Worm (Caenorhabditis elegans) whole organism, young adult: ENCODE measurements around the gene tsfm-1.
A peak's percentile ranks its signal among the peaks of the same experiment; 100 is the strongest.

Experiments used
- B0035.1 ChIP-seq: sonication (generic microtip); optimal IDR thresholded peaks from 2 replicates; lab custom pipeline; 2016; ENCODE audit warnings: missing genetic modification characterization, mild to moderate bottlenecking, missing compliant biosample characterization, missing genotype, missing genetic modification reagents
- B0336.3 ChIP-seq: fragments of 200-800 bp; sonication (Bioruptor generic); IDR thresholded peaks from 2 replicates; pipeline ENCODE4 v1.3.6; 2022; ENCODE audit warnings: missing genetic modification characterization, missing compliant biosample characterization
- K12H6.12 ChIP-seq: fragments of 200-800 bp; sonication (Bioruptor generic); optimal IDR thresholded peaks from 2 replicates; lab custom pipeline; 2018; ENCODE audit warnings: mild to moderate bottlenecking, missing genetic modification characterization, missing compliant biosample characterization
- Y53F4B.3 ChIP-seq: fragments of 200-800 bp; sonication (Bioruptor generic); IDR thresholded peaks from 2 replicates; pipeline ENCODE4 v1.3.6; 2022; ENCODE audit warnings: missing genetic modification reagents, missing genetic modification characterization, missing compliant biosample characterization
- Y79H2A.3 ChIP-seq: fragments of 200-800 bp; sonication (Bioruptor generic); conservative IDR thresholded peaks from 2 replicates; pipeline ENCODE4 v1.3.6; 2022; ENCODE audit warnings: missing genetic modification reagents, missing genetic modification characterization, missing compliant biosample characterization
- akir-1 ChIP-seq: fragments of 200-800 bp; sonication (Bioruptor generic); optimal IDR thresholded peaks from 2 replicates; lab custom pipeline; 2018; ENCODE audit warnings: mild to moderate bottlenecking, missing genetic modification characterization, moderate library complexity, missing compliant biosample characterization
- ama-1 ChIP-seq, 3 experiments: fragments of 150-350 bp in 1 of 3; sonication (generic microtip) in 2 of 3; optimal IDR thresholded peaks; 2 replicates each; lab custom pipeline; 2014 to 2018; ENCODE audit warnings: missing biosample characterization in 2 of 3, missing genetic modification characterization in 2 of 3, missing genetic modification reagents in 2 of 3
- aptf-3 ChIP-seq: fragments of 200-800 bp; sonication (Bioruptor generic); IDR thresholded peaks from 2 replicates; pipeline ENCODE4 v1.3.6; 2022; ENCODE audit warnings: missing genetic modification characterization, missing compliant biosample characterization
- athp-1 ChIP-seq: sonication (generic microtip); optimal IDR thresholded peaks from 2 replicates; lab custom pipeline; 2017; ENCODE audit warnings: mild to moderate bottlenecking, missing genetic modification characterization, missing compliant biosample characterization
- attf-3 ChIP-seq: fragments of 200-800 bp; sonication (Bioruptor generic); conservative IDR thresholded peaks from 2 replicates; pipeline ENCODE4 v1.3.6; 2022; ENCODE audit warnings: missing genetic modification reagents, missing genetic modification characterization, missing compliant biosample characterization
- die-1 ChIP-seq: sonication (generic microtip); optimal IDR thresholded peaks from 2 replicates; lab custom pipeline; 2016; ENCODE audit warnings: missing genotype, mild to moderate bottlenecking, missing genetic modification characterization, missing compliant biosample characterization
- dpl-1 ChIP-seq: fragments of 150-350 bp; optimal IDR thresholded peaks from 2 replicates; lab custom pipeline; 2014; ENCODE audit warnings: missing biosample characterization, missing genetic modification reagents, missing genetic modification characterization
- ekl-4 ChIP-seq: fragments of 200-800 bp; sonication (Bioruptor generic); IDR thresholded peaks from 2 replicates; pipeline ENCODE4 v1.3.6; 2022; ENCODE audit warnings: missing genetic modification reagents, missing genetic modification characterization, missing compliant biosample characterization
- ets-4 ChIP-seq: fragments of 200-800 bp; sonication (Bioruptor generic); optimal IDR thresholded peaks from 2 replicates; lab custom pipeline; 2018; ENCODE audit warnings: mild to moderate bottlenecking, missing genetic modification characterization, missing compliant biosample characterization
- him-1 ChIP-seq: sonication (generic microtip); optimal IDR thresholded peaks from 2 replicates; lab custom pipeline; 2016; ENCODE audit warnings: missing genotype, missing genetic modification reagents, missing genetic modification characterization, missing compliant biosample characterization
- hlh-12 ChIP-seq: sonication (generic microtip); optimal IDR thresholded peaks from 2 replicates; lab custom pipeline; 2016; ENCODE audit warnings: missing genetic modification characterization, missing compliant biosample characterization
- hlh-26 ChIP-seq: fragments of 200-800 bp; sonication (Bioruptor generic); conservative IDR thresholded peaks from 2 replicates; pipeline ENCODE4 v1.3.6; 2022; ENCODE audit warnings: missing genetic modification reagents, missing genetic modification characterization, missing compliant biosample characterization
- hmg-1.2 ChIP-seq: fragments of 200-800 bp; sonication (Bioruptor generic); IDR thresholded peaks from 2 replicates; pipeline ENCODE4 v1.3.6; 2022; ENCODE audit warnings: missing genetic modification reagents, missing genetic modification characterization, missing compliant biosample characterization
- hrde-1 ChIP-seq: sonication (generic microtip); optimal IDR thresholded peaks from 2 replicates; lab custom pipeline; 2016; ENCODE audit warnings: missing genetic modification characterization, mild to moderate bottlenecking, missing compliant biosample characterization, moderate library complexity, missing genotype, missing genetic modification reagents, borderline replicate concordance
- lag-1 ChIP-seq: fragments of 200-800 bp; sonication (Bioruptor generic); IDR thresholded peaks from 2 replicates; pipeline ENCODE4 v1.3.6; 2022; ENCODE audit warnings: missing genetic modification reagents, missing genetic modification characterization, missing compliant biosample characterization
- lin-26 ChIP-seq: fragments of 200-800 bp; sonication (Bioruptor generic); IDR thresholded peaks from 2 replicates; pipeline ENCODE4 v1.3.6; 2022; ENCODE audit warnings: missing genetic modification reagents, missing genetic modification characterization, missing compliant biosample characterization
- lin-35 ChIP-seq, 3 experiments: fragments of 150-350 bp in 2 of 3; sonication (generic microtip) in 1 of 3; optimal IDR thresholded peaks; 2 replicates each; lab custom pipeline; 2014 to 2018; ENCODE audit warnings: missing biosample characterization in 3 of 3, missing genetic modification characterization in 3 of 3, missing genetic modification reagents in 3 of 3
- lir-1 ChIP-seq: fragments of 200-800 bp; sonication (Bioruptor generic); conservative IDR thresholded peaks from 2 replicates; pipeline ENCODE4 v1.3.6; 2022; ENCODE audit warnings: missing genetic modification reagents, missing genetic modification characterization, missing compliant biosample characterization
- madf-3 ChIP-seq: fragments of 200-800 bp; sonication (Bioruptor generic); IDR thresholded peaks from 2 replicates; pipeline ENCODE4 v1.3.6; 2022; ENCODE audit warnings: missing genetic modification reagents, missing genetic modification characterization, missing compliant biosample characterization
- nfya-2 ChIP-seq: fragments of 200-800 bp; sonication (Bioruptor generic); IDR thresholded peaks from 2 replicates; pipeline ENCODE4 v1.3.6; 2022; ENCODE audit warnings: missing genetic modification reagents, missing genetic modification characterization, missing compliant biosample characterization
- nfyb-1 ChIP-seq: fragments of 200-800 bp; sonication (Bioruptor generic); IDR thresholded peaks from 2 replicates; pipeline ENCODE4 v1.3.6; 2022; ENCODE audit warnings: missing genetic modification reagents, missing genetic modification characterization, missing compliant biosample characterization
- sdz-38 ChIP-seq: sonication (generic microtip); optimal IDR thresholded peaks from 2 replicates; lab custom pipeline; 2016; ENCODE audit warnings: missing genotype, missing genetic modification characterization, missing compliant biosample characterization
- snpc-1.1 ChIP-seq: sonication (generic microtip); optimal IDR thresholded peaks from 2 replicates; lab custom pipeline; 2017; ENCODE audit warnings: missing genetic modification characterization, mild to moderate bottlenecking, missing compliant biosample characterization, antibody characterized with exemption, moderate library complexity, missing genotype, missing genetic modification reagents; ENCODE audit not compliant: insufficient read depth
- snpc-4 ChIP-seq, 5 experiments: fragments of 150-350 bp in 1 of 5; sonication (generic microtip) in 4 of 5; optimal IDR thresholded peaks; 2 replicates each; lab custom pipeline; 2014 to 2018; ENCODE audit warnings: missing genetic modification characterization in 5 of 5, missing biosample characterization in 3 of 5, antibody characterized with exemption in 2 of 5, mild to moderate bottlenecking in 2 of 5, missing compliant biosample characterization in 2 of 5, missing genotype in 2 of 5, moderate library complexity in 2 of 5, missing genetic modification reagents in 1 of 5
- somi-1 ChIP-seq: fragments of 200-800 bp; sonication (Bioruptor generic); optimal IDR thresholded peaks from 2 replicates; lab custom pipeline; 2018; ENCODE audit warnings: mild to moderate bottlenecking, missing genetic modification characterization, missing compliant biosample characterization
- sptf-2 ChIP-seq: fragments of 200-800 bp; sonication (Bioruptor generic); optimal IDR thresholded peaks from 2 replicates; lab custom pipeline; 2018; ENCODE audit warnings: mild to moderate bottlenecking, missing genetic modification characterization, missing compliant biosample characterization
- tbx-9 ChIP-seq: sonication (generic microtip); optimal IDR thresholded peaks from 2 replicates; lab custom pipeline; 2016; ENCODE audit warnings: borderline replicate concordance, missing genetic modification characterization, inconsistent platforms, missing compliant biosample characterization
- unc-130 ChIP-seq: sonication (generic microtip); optimal IDR thresholded peaks from 2 replicates; lab custom pipeline; 2016; ENCODE audit warnings: missing genetic modification reagents, missing genetic modification characterization, missing compliant biosample characterization
- unc-62 ChIP-seq: fragments of 150-350 bp; optimal IDR thresholded peaks from 2 replicates; lab custom pipeline; 2014; ENCODE audit warnings: missing biosample characterization, missing genetic modification reagents, missing genetic modification characterization
- zim-3 ChIP-seq: sonication (generic microtip); optimal IDR thresholded peaks from 2 replicates; lab custom pipeline; 2017; ENCODE audit warnings: mild to moderate bottlenecking, missing genetic modification characterization, moderate library complexity, missing compliant biosample characterization
- ztf-28 ChIP-seq: fragments of 200-800 bp; sonication (Bioruptor generic); IDR thresholded peaks from 2 replicates; pipeline ENCODE4 v1.3.6; 2022; ENCODE audit warnings: missing genetic modification reagents, missing genetic modification characterization, missing compliant biosample characterization
- ztf-3 ChIP-seq: fragments of 200-800 bp; sonication (Bioruptor generic); optimal IDR thresholded peaks from 2 replicates; lab custom pipeline; 2018; ENCODE audit warnings: mild to moderate bottlenecking, missing genetic modification characterization, missing compliant biosample characterization

Gene tsfm-1

ce11 chrV:12275714-12276113, 4.4 kb upstream of the tsfm-1 start:
- TF ChIP-seq nfya-2 (GFP tag; lab: Robert Waterston, UW) (0 out of 2 replicates have a peak, but pooled peaks have one; percentile 44), B0336.3 (GFP tag; lab: Robert Waterston, UW) (no peak), sdz-38 (tag; lab: Kevin White, UChicago) (no peak), K12H6.12 (tag; lab: Kevin White, UChicago) (no peak), attf-3 (0 out of 2 replicates have a peak, but pooled peaks have one; percentile 20), lin-26 (GFP tag; lab: Robert Waterston, UW) (no peak), madf-3 (GFP tag; lab: Robert Waterston, UW) (0 out of 2 replicates have a peak, but pooled peaks have one; percentile 44), lin-35 (GFP tag; optimal IDR thresholded peaks at IDR 0.05; lab: Kevin White, UChicago) (peak in 1 of 3 experiments; percentile 4), akir-1 (GFP tag; lab: Kevin White, UChicago) (no peak), aptf-3 (no peak), zim-3 (no peak), Y79H2A.3 (0 out of 2 replicates have a peak, but pooled peaks have one; percentile 43), Y53F4B.3 (no peak), nfyb-1 (GFP tag; lab: Robert Waterston, UW) (no peak), athp-1 (no peak), ztf-3 (GFP tag; lab: Kevin White, UChicago) (no peak), snpc-1.1 (tag; lab: Kevin White, UChicago) (no peak), ztf-28 (0 out of 2 replicates have a peak, but pooled peaks have one; percentile 9), hrde-1 (tag; lab: Kevin White, UChicago) (peak; percentile 67), unc-62 (no peak), ama-1 (optimal IDR thresholded peaks at IDR 0.05; lab: Kevin White, UChicago) (no peak), ama-1 (GFP tag; optimal IDR thresholded peaks at IDR 0.05; lab: Kevin White, UChicago) (no peak), him-1 (tag; lab: Kevin White, UChicago) (no peak), hmg-1.2 (GFP tag; lab: Robert Waterston, UW) (no peak), tbx-9 (tag; lab: Kevin White, UChicago) (no peak), sptf-2 (no peak)
- TF ChIP-seq, all 124 proteins: peak for 7

ce11 chrV:12269272-12269767, 2.0 kb downstream of the tsfm-1 start, which contains the start of gene twk-24:
TSS of gene twk-24 (minus strand) at chrV:12269322.
- TF ChIP-seq hlh-26 (GFP tag; lab: Robert Waterston, UW) (no peak), ztf-3 (GFP tag; lab: Kevin White, UChicago) (no peak), B0035.1 (no peak), zim-3 (no peak), unc-130 (GFP tag; lab: Kevin White, UChicago) (no peak), ets-4 (GFP tag; lab: Kevin White, UChicago) (no peak), lir-1 (GFP tag; lab: Robert Waterston, UW) (no peak), snpc-4 (GFP tag; optimal IDR thresholded peaks at IDR 0.05; lab: Kevin White, UChicago) (no peak), snpc-4 (tag; optimal IDR thresholded peaks at IDR 0.05; lab: Kevin White, UChicago) (no peak), somi-1 (GFP tag; lab: Kevin White, UChicago) (no peak), lag-1 (GFP tag; lab: Robert Waterston, UW) (no peak), dpl-1 (no peak), hlh-12 (tag; lab: Kevin White, UChicago) (no peak), ekl-4 (no peak), unc-62 (no peak), die-1 (no peak), attf-3 (no peak)
